Comparison of ENCODE assay signal across 3 fruit fly cellular contexts in genomic region chrX:15123418-15123994, dm6.
A peak's percentile ranks its signal among the peaks of the same experiment; 100 is the strongest.
TF ChIP-seq lines count a peak whose summit lies in the region.

No protein-coding gene starts in this region.

- no peak for TF ChIP-seq CTCF in whole organism, embryonic (GFP tag; optimal IDR thresholded peaks at IDR 0.05; lab: Kevin White, UChicago)

TF ChIP-seq in whole organism, embryonic, 481 proteins besides CTCF, POLR2A, EP300 and RAD21 (continues in another document):
- TF ChIP-seq CG7839 (tag; optimal IDR thresholded peaks at IDR 0.05; lab: Kevin White, UChicago), result peak; percentile 6
- TF ChIP-seq Hr51 (GFP tag; optimal IDR thresholded peaks at IDR 0.05; lab: Kevin White, UChicago), result peak in 1 of 2 experiments; percentile 64
- no peak for TF ChIP-seq CG3281 (GFP tag; optimal IDR thresholded peaks at IDR 0.05; lab: Kevin White, UChicago)
- peak; percentile 27; the same call in 1 of the 2 replicates for TF ChIP-seq CG31441 (GFP tag; IDR thresholded peaks at IDR 0.05; lab: Robert Waterston, UW)
- peak; percentile 5 for TF ChIP-seq CG7556 (GFP tag; optimal IDR thresholded peaks at IDR 0.05; lab: Kevin White, UChicago)
- TF ChIP-seq Jarid2 (GFP tag; optimal IDR thresholded peaks at IDR 0.05; lab: Kevin White, UChicago), result no peak
- TF ChIP-seq Sox102F (GFP tag; optimal IDR thresholded peaks at IDR 0.05; lab: Kevin White, UChicago), result peak; percentile 49
- TF ChIP-seq CG8924 (tag; optimal IDR thresholded peaks at IDR 0.05; lab: Kevin White, UChicago), result peak; percentile 14
- peak; percentile 15 for TF ChIP-seq CG12391 (tag; optimal IDR thresholded peaks at IDR 0.05; lab: Kevin White, UChicago)
- TF ChIP-seq Blimp-1 (GFP tag; optimal IDR thresholded peaks at IDR 0.05; lab: Kevin White, UChicago), result peak; percentile 8
- no peak for TF ChIP-seq CG11247 (GFP tag; IDR thresholded peaks at IDR 0.05; lab: Robert Waterston, UW)
- TF ChIP-seq nau (GFP tag; optimal IDR thresholded peaks at IDR 0.05; lab: Kevin White, UChicago), result no peak
- peak; percentile 39 for TF ChIP-seq nmo (GFP tag; optimal IDR thresholded peaks at IDR 0.05; lab: Kevin White, UChicago)
- TF ChIP-seq CoRest (tag; optimal IDR thresholded peaks at IDR 0.05; lab: Kevin White, UChicago), result peak; percentile 9
- TF ChIP-seq Ptx1 (GFP tag; IDR thresholded peaks at IDR 0.05; lab: Robert Waterston, UW), result 0 out of 2 replicates have a peak, but pooled peaks have one; percentile 13
- peak; percentile 40 for TF ChIP-seq Ssrp (tag; optimal IDR thresholded peaks at IDR 0.05; lab: Kevin White, UChicago)
- TF ChIP-seq CG15269 (tag; optimal IDR thresholded peaks at IDR 0.05; lab: Kevin White, UChicago), result peak; percentile 4
- TF ChIP-seq CG2712 (tag; optimal IDR thresholded peaks at IDR 0.05; lab: Kevin White, UChicago), result peak; percentile 37
- peak; percentile 4 for TF ChIP-seq unpg (GFP tag; optimal IDR thresholded peaks at IDR 0.05; lab: Kevin White, UChicago)
- TF ChIP-seq CG18262 (tag; optimal IDR thresholded peaks at IDR 0.05; lab: Kevin White, UChicago), result peak; percentile 38
- peak; percentile 57 for TF ChIP-seq dmrt99B (tag; optimal IDR thresholded peaks at IDR 0.05; lab: Kevin White, UChicago)
- TF ChIP-seq Sox100B (GFP tag; optimal IDR thresholded peaks at IDR 0.05; lab: Kevin White, UChicago), result peak; percentile 44
- peak; percentile 63; the same call in 2 of the 3 replicates for TF ChIP-seq CG17361 (GFP tag; IDR thresholded peaks at IDR 0.05; lab: Robert Waterston, UW)
- TF ChIP-seq gfzf (GFP tag; optimal IDR thresholded peaks at IDR 0.05; lab: Kevin White, UChicago), result no peak
- peak; percentile 22 for TF ChIP-seq phol (tag; optimal IDR thresholded peaks at IDR 0.05; lab: Kevin White, UChicago)
- TF ChIP-seq gem (tag; optimal IDR thresholded peaks at IDR 0.05; lab: Kevin White, UChicago), result peak; percentile 51
- TF ChIP-seq ash1 (GFP tag; optimal IDR thresholded peaks at IDR 0.05; lab: Kevin White, UChicago), result no peak
- TF ChIP-seq wor (GFP tag; IDR thresholded peaks at IDR 0.05; lab: Robert Waterston, UW), result no peak
- TF ChIP-seq CG13424 (tag; optimal IDR thresholded peaks at IDR 0.05; lab: Kevin White, UChicago), result peak; percentile 2
- peak; percentile 14 for TF ChIP-seq CG30403 (GFP tag; optimal IDR thresholded peaks at IDR 0.05; lab: Kevin White, UChicago)

TF ChIP-seq in whole organism, prepupa, 60 proteins besides CTCF, POLR2A, EP300 and RAD21 (continues in another document):
- TF ChIP-seq CG6276 (GFP tag; optimal IDR thresholded peaks at IDR 0.05; lab: Kevin White, UChicago) (peak; percentile 72), achi (GFP tag; optimal IDR thresholded peaks at IDR 0.05; lab: Kevin White, UChicago) (peak; percentile 4), Smox (GFP tag; optimal IDR thresholded peaks at IDR 0.05; lab: Kevin White, UChicago) (no peak), Hr39 (GFP tag; optimal IDR thresholded peaks at IDR 0.05; lab: Kevin White, UChicago) (no peak), Ets96B (tag; optimal IDR thresholded peaks at IDR 0.05; lab: Kevin White, UChicago) (peak; percentile 35), cyc (GFP tag; optimal IDR thresholded peaks at IDR 0.05; lab: Kevin White, UChicago) (no peak), eg (GFP tag; IDR thresholded peaks at IDR 0.05; lab: Robert Waterston, UW) (peak; percentile 64), CG6792 (GFP tag; optimal IDR thresholded peaks at IDR 0.05; lab: Kevin White, UChicago) (no peak), CG10631 (GFP tag; optimal IDR thresholded peaks at IDR 0.05; lab: Kevin White, UChicago) (peak; percentile 42), Lpt (GFP tag; optimal IDR thresholded peaks at IDR 0.05; lab: Kevin White, UChicago) (peak; percentile 30), salr (GFP tag; optimal IDR thresholded peaks at IDR 0.05; lab: Kevin White, UChicago) (peak in 1 of 2 experiments; percentile 75), Hr4 (GFP tag; optimal IDR thresholded peaks at IDR 0.05; lab: Kevin White, UChicago) (no peak), Eip78C (GFP tag; lab: Kevin White, UChicago) (peak; percentile 29), CG16779 (tag; optimal IDR thresholded peaks at IDR 0.05; lab: Kevin White, UChicago) (no peak), CG15336 (GFP tag; IDR thresholded peaks at IDR 0.05; lab: Robert Waterston, UW) (peak; percentile 57), CG8319 (GFP tag; optimal IDR thresholded peaks at IDR 0.05; lab: Kevin White, UChicago) (no peak), Sox15 (GFP tag; optimal IDR thresholded peaks at IDR 0.05; lab: Kevin White, UChicago) (no peak), CG34406 (GFP tag; optimal IDR thresholded peaks at IDR 0.05; lab: Kevin White, UChicago) (no peak), CG1621 (tag; optimal IDR thresholded peaks at IDR 0.05; lab: Kevin White, UChicago) (no peak), CG7368 (GFP tag; optimal IDR thresholded peaks at IDR 0.05; lab: Kevin White, UChicago) (no peak), Eip75B (GFP tag; optimal IDR thresholded peaks at IDR 0.05; lab: Kevin White, UChicago) (no peak), pdm3 (GFP tag; optimal IDR thresholded peaks at IDR 0.05; lab: Kevin White, UChicago) (no peak), CG11902 (GFP tag; optimal IDR thresholded peaks at IDR 0.05; lab: Kevin White, UChicago) (no peak), Gug (GFP tag; IDR thresholded peaks at IDR 0.05; lab: Robert Waterston, UW) (peak; percentile 47; the same call in 1 of the 2 replicates), Ets21C (GFP tag; optimal IDR thresholded peaks at IDR 0.05; lab: Kevin White, UChicago) (no peak), Met (GFP tag; optimal IDR thresholded peaks at IDR 0.05; lab: Kevin White, UChicago) (no peak), CG8632 (GFP tag; optimal IDR thresholded peaks at IDR 0.05; lab: Kevin White, UChicago) (no peak), net (GFP tag; optimal IDR thresholded peaks at IDR 0.05; lab: Kevin White, UChicago) (peak; percentile 23), CG6163 (GFP tag; IDR thresholded peaks at IDR 0.05; lab: Robert Waterston, UW) (peak; percentile 48; the same call in 2 of the 3 replicates), CG8119 (GFP tag; IDR thresholded peaks at IDR 0.05; lab: Robert Waterston, UW) (peak; percentile 59; the same call in 2 of the 3 replicates), CG31627 (GFP tag; optimal IDR thresholded peaks at IDR 0.05; lab: Kevin White, UChicago) (no peak), Sox14 (GFP tag; optimal IDR thresholded peaks at IDR 0.05; lab: Kevin White, UChicago) (no peak), lz (GFP tag; optimal IDR thresholded peaks at IDR 0.05; lab: Kevin White, UChicago) (no peak)

TF ChIP-seq in whole organism, pupa, 21 proteins besides CTCF, POLR2A, EP300 and RAD21:
- TF ChIP-seq Pif1A (GFP tag; optimal IDR thresholded peaks at IDR 0.05; lab: Kevin White, UChicago) (no peak), D1 (tag; optimal IDR thresholded peaks at IDR 0.05; lab: Kevin White, UChicago) (no peak), EcR (GFP tag; optimal IDR thresholded peaks at IDR 0.05; lab: Kevin White, UChicago) (no peak), CG32121 (GFP tag; IDR thresholded peaks at IDR 0.05; lab: Robert Waterston, UW) (peak; percentile 27; the same call in 1 of the 2 replicates), CG12605 (GFP tag; IDR thresholded peaks at IDR 0.05; lab: Robert Waterston, UW) (no peak), CG4496 (GFP tag; IDR thresholded peaks at IDR 0.05; lab: Robert Waterston, UW) (0 out of 3 replicates have a peak, but pooled peaks have one; percentile 7), Snoo (tag; optimal IDR thresholded peaks at IDR 0.05; lab: Kevin White, UChicago) (no peak), Ets98B (GFP tag; IDR thresholded peaks at IDR 0.05; lab: Robert Waterston, UW) (no peak), CG9948 (tag; optimal IDR thresholded peaks at IDR 0.05; lab: Kevin White, UChicago) (peak; percentile 73), CG17806 (tag; optimal IDR thresholded peaks at IDR 0.05; lab: Kevin White, UChicago) (peak; percentile 34), CG8159 (tag; optimal IDR thresholded peaks at IDR 0.05; lab: Kevin White, UChicago) (peak; percentile 67), CG10348 (GFP tag; IDR thresholded peaks at IDR 0.05; lab: Robert Waterston, UW) (no peak; the same call in 1 of the 2 replicates), fd96Ca (GFP tag; IDR thresholded peaks at IDR 0.05; lab: Robert Waterston, UW) (no peak), CG13204 (GFP tag; optimal IDR thresholded peaks at IDR 0.05; lab: Kevin White, UChicago) (no peak), CG34367 (tag; optimal IDR thresholded peaks at IDR 0.05; lab: Kevin White, UChicago) (peak; percentile 11), rn (GFP tag; IDR thresholded peaks at IDR 0.05; lab: Robert Waterston, UW) (no peak), CG15710 (tag; optimal IDR thresholded peaks at IDR 0.05; lab: Kevin White, UChicago) (peak; percentile 35), CG8301 (tag; optimal IDR thresholded peaks at IDR 0.05; lab: Kevin White, UChicago) (peak; percentile 55), CG14655 (GFP tag; optimal IDR thresholded peaks at IDR 0.05; lab: Kevin White, UChicago) (peak; percentile 77), gl (tag; optimal IDR thresholded peaks at IDR 0.05; lab: Kevin White, UChicago) (no peak), Pif1B (GFP tag; optimal IDR thresholded peaks at IDR 0.05; lab: Kevin White, UChicago) (no peak)
TF ChIP-seq in whole organism, pupa: peak in this region for 9.

Comparison
In these comparisons a context has a peak if more than half of its experiments do, and no peak if none do; other contexts are left out.
1. Of the 7 proteins assayed by ChIP-seq in both whole organism, embryonic and whole organism, prepupa: peak only in whole organism, embryonic: Blimp-1 and Sox102F; only in whole organism, prepupa: Gug and Lpt; in both: none; in neither: 3.